Worm (Caenorhabditis elegans) whole organism, L2 larva: ENCODE data around the gene crn-6.

Source experiments
- R02D3.7 ChIP-seq: fragments of 150-350 bp; optimal IDR thresholded peaks from 2 replicates; lab custom pipeline; 2014; ENCODE audit warnings: missing biosample characterization, missing genetic modification characterization
- aly-2 ChIP-seq: fragments of 150-350 bp; optimal IDR thresholded peaks from 2 replicates; lab custom pipeline; 2014; ENCODE audit warnings: missing biosample characterization, missing genetic modification characterization
- ama-1 ChIP-seq: fragments of 150-350 bp; optimal IDR thresholded peaks from 2 replicates; lab custom pipeline; 2018; ENCODE audit warnings: inconsistent platforms
- ceh-82 ChIP-seq: fragments of 150-350 bp; optimal IDR thresholded peaks from 2 replicates; lab custom pipeline; 2014; ENCODE audit warnings: missing biosample characterization, missing genetic modification characterization
- elt-3 ChIP-seq: sonication (generic microtip); optimal IDR thresholded peaks from 2 replicates; lab custom pipeline; 2017; ENCODE audit warnings: missing biosample characterization, missing genetic modification characterization
- nhr-12 ChIP-seq: fragments of 150-350 bp; optimal IDR thresholded peaks from 2 replicates; lab custom pipeline; 2014; ENCODE audit warnings: missing biosample characterization, missing genetic modification characterization
- zag-1 ChIP-seq: fragments of 150-350 bp; optimal IDR thresholded peaks from 2 replicates; lab custom pipeline; 2014; ENCODE audit warnings: missing biosample characterization, missing genetic modification characterization
- ztf-4 ChIP-seq: fragments of 150-350 bp; optimal IDR thresholded peaks from 2 replicates; lab custom pipeline; 2014; ENCODE audit warnings: missing biosample characterization, missing genetic modification characterization

ce11 chrIII:9324724-9325123 is 42.3 kb upstream of the crn-6 start, which contains the start of gene C40H1.7:
- TF ChIP-seq ama-1 (lab: Kevin White, UChicago) (no peak), elt-3 (tag; lab: Kevin White, UChicago) (no peak), aly-2 (tag; lab: Kevin White, UChicago) (no peak), ceh-82 (tag; lab: Kevin White, UChicago) (no peak), zag-1 (no peak), nhr-12 (tag; lab: Kevin White, UChicago) (no peak), R02D3.7 (no peak), ztf-4 (tag; lab: Kevin White, UChicago) (no peak)
